Worm (Caenorhabditis elegans) whole organism, mixed stage, embryonic: ENCODE results near the gene rig-1.
A peak's percentile ranks its signal among the peaks of the same experiment; 100 is the strongest.

ENCODE experiments used
- M03D4.4 ChIP-seq: sonication (generic microtip); optimal IDR thresholded peaks from 2 replicates; lab custom pipeline; 2017; ENCODE audit warnings: mild to moderate bottlenecking, missing genetic modification characterization, missing compliant biosample characterization
- bed-3 ChIP-seq: fragments of 200-800 bp; sonication (Bioruptor generic); optimal IDR thresholded peaks from 3 replicates; lab custom pipeline; 2018; ENCODE audit warnings: mild to moderate bottlenecking, missing genetic modification characterization, moderate library complexity, missing compliant biosample characterization
- blmp-1 ChIP-seq: fragments of 150-350 bp; optimal IDR thresholded peaks from 2 replicates; lab custom pipeline; 2014; ENCODE audit warnings: missing biosample characterization, missing genetic modification characterization
- ceh-43 ChIP-seq: fragments of 200-800 bp; sonication (Bioruptor generic); optimal IDR thresholded peaks from 2 replicates; lab custom pipeline; 2018; ENCODE audit warnings: mild to moderate bottlenecking, missing genetic modification characterization, moderate library complexity, missing compliant biosample characterization
- ceh-83 ChIP-seq: fragments of 200-800 bp; sonication (Bioruptor generic); optimal IDR thresholded peaks from 2 replicates; lab custom pipeline; 2018; ENCODE audit warnings: mild to moderate bottlenecking, missing genetic modification characterization, missing compliant biosample characterization
- drap-1 ChIP-seq: fragments of 200-800 bp; sonication (Bioruptor generic); optimal IDR thresholded peaks from 3 replicates; lab custom pipeline; 2018; ENCODE audit warnings: mild to moderate bottlenecking, missing genetic modification characterization, missing compliant biosample characterization
- elt-1 ChIP-seq: sonication (generic microtip); optimal IDR thresholded peaks from 2 replicates; lab custom pipeline; 2017; ENCODE audit warnings: missing genetic modification characterization, mild to moderate bottlenecking, missing compliant biosample characterization, antibody characterized with exemption, moderate library complexity, borderline replicate concordance; ENCODE audit not compliant: insufficient read depth
- elt-3 ChIP-seq: fragments of 150-350 bp; optimal IDR thresholded peaks from 2 replicates; lab custom pipeline; 2014; ENCODE audit warnings: missing biosample characterization, missing genetic modification characterization
- flh-1 ChIP-seq: fragments of 200-800 bp; sonication (Bioruptor generic); optimal IDR thresholded peaks from 2 replicates; lab custom pipeline; 2018; ENCODE audit warnings: mild to moderate bottlenecking, missing genetic modification characterization, moderate library complexity, missing compliant biosample characterization
- ham-2 ChIP-seq: fragments of 200-800 bp; sonication (Bioruptor generic); optimal IDR thresholded peaks from 2 replicates; lab custom pipeline; 2018; ENCODE audit warnings: mild to moderate bottlenecking, missing genetic modification characterization, missing compliant biosample characterization
- hlh-1 ChIP-seq: fragments of 150-350 bp; optimal IDR thresholded peaks from 2 replicates; lab custom pipeline; 2014; ENCODE audit warnings: missing biosample characterization, missing genetic modification reagents, missing genetic modification characterization
- lin-13 ChIP-seq: fragments of 150-350 bp; optimal IDR thresholded peaks from 2 replicates; lab custom pipeline; 2014; ENCODE audit warnings: missing biosample characterization, missing genetic modification characterization
- lin-32 ChIP-seq: fragments of 200-800 bp; sonication (Bioruptor generic); optimal IDR thresholded peaks from 2 replicates; lab custom pipeline; 2018; ENCODE audit warnings: mild to moderate bottlenecking, missing genetic modification characterization, missing compliant biosample characterization
- lsy-2 ChIP-seq: fragments of 150-350 bp; optimal IDR thresholded peaks from 2 replicates; lab custom pipeline; 2014; ENCODE audit warnings: missing biosample characterization, missing genetic modification characterization
- mls-2 ChIP-seq: sonication (generic microtip); optimal IDR thresholded peaks from 2 replicates; lab custom pipeline; 2016; ENCODE audit warnings: mild to moderate bottlenecking, missing genetic modification characterization, moderate library complexity, missing compliant biosample characterization
- nhr-12 ChIP-seq: fragments of 150-350 bp; optimal IDR thresholded peaks from 2 replicates; lab custom pipeline; 2014; ENCODE audit warnings: missing biosample characterization, missing genetic modification characterization
- nhr-2 ChIP-seq: fragments of 150-350 bp; optimal IDR thresholded peaks from 2 replicates; lab custom pipeline; 2014; ENCODE audit warnings: missing biosample characterization, missing genetic modification characterization
- nhr-237 ChIP-seq: fragments of 150-350 bp; optimal IDR thresholded peaks from 2 replicates; lab custom pipeline; 2014; ENCODE audit warnings: missing biosample characterization, missing genetic modification characterization
- nhr-28 ChIP-seq: fragments of 150-350 bp; optimal IDR thresholded peaks from 2 replicates; lab custom pipeline; 2014; ENCODE audit warnings: missing biosample characterization, missing genetic modification characterization
- nhr-76 ChIP-seq: sonication (generic microtip); optimal IDR thresholded peaks from 2 replicates; lab custom pipeline; 2017; ENCODE audit warnings: missing biosample characterization, missing genetic modification characterization
- sem-2 ChIP-seq: fragments of 200-800 bp; sonication (Bioruptor generic); optimal IDR thresholded peaks from 2 replicates; lab custom pipeline; 2018; ENCODE audit warnings: mild to moderate bottlenecking, missing genetic modification characterization, missing compliant biosample characterization
- sptf-1 ChIP-seq: sonication (generic microtip); optimal IDR thresholded peaks from 2 replicates; lab custom pipeline; 2017; ENCODE audit warnings: mild to moderate bottlenecking, missing genetic modification characterization, moderate library complexity, missing compliant biosample characterization
- unc-62 ChIP-seq: fragments of 150-350 bp; optimal IDR thresholded peaks from 2 replicates; lab custom pipeline; 2014; ENCODE audit warnings: missing biosample characterization, missing genetic modification reagents, missing genetic modification characterization
- zip-8 ChIP-seq: fragments of 150-350 bp; optimal IDR thresholded peaks from 2 replicates; lab custom pipeline; 2014; ENCODE audit warnings: missing biosample characterization, missing genetic modification characterization
- ztf-11 ChIP-seq: fragments of 150-350 bp; optimal IDR thresholded peaks from 2 replicates; lab custom pipeline; 2014; ENCODE audit warnings: missing biosample characterization, missing genetic modification characterization

rig-1 gene

ce11 chrX:8660319-8660718, at the start of gene rig-1:
Gene rig-1, plus strand, starts transcription at chrX:8660619.
- TF ChIP-seq nhr-28 (tag; lab: Kevin White, UChicago) (no peak), elt-3 (tag; lab: Kevin White, UChicago) (no peak), nhr-2 (tag; lab: Kevin White, UChicago) (peak; percentile 51), nhr-12 (tag; lab: Kevin White, UChicago) (no peak), sem-2 (no peak), lin-13 (tag; lab: Kevin White, UChicago) (no peak)

ce11 chrX:8612278-8612677, 48.1 kb upstream of the rig-1 start:
- TF ChIP-seq nhr-12 (tag; lab: Kevin White, UChicago): no peak
- TF ChIP-seq flh-1 (GFP tag; lab: Kevin White, UChicago): no peak
- no peak for TF ChIP-seq nhr-76 (tag; lab: Kevin White, UChicago)
- TF ChIP-seq unc-62 (GFP tag; lab: Kevin White, UChicago): no peak
- TF ChIP-seq hlh-1 (tag; lab: Kevin White, UChicago): no peak
- TF ChIP-seq, all 35 proteins: peak for 0

DNA sequence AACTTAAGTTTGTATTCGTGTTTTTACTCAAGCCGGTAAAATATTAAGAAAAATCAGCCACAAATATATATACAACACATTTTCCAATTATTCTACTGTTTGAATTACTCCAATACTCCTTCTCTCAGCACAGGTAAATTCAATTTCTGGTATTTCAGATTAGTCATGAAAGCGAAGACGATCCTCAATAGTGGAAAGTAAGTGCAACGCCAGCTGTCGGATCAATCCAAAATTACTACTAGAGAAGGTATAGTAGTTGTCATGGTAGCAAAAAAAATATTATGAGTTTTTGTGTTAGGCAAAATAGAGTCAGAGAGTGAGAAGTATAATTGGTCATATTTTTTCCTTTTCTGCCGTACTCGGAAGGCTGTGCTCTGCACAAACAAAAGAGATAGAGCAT, 47.4 kb upstream of the rig-1 start, which contains the start of gene K01A12.2:
Gene K01A12.2, plus strand, starts transcription at position 301 of the 400 bp plus-strand sequence.
- TF ChIP-seq ceh-43 (GFP tag; lab: Kevin White, UChicago): no peak
- TF ChIP-seq M03D4.4 (tag; lab: Kevin White, UChicago): no peak
- no peak for TF ChIP-seq zip-8 (tag; lab: Kevin White, UChicago)
- no peak for TF ChIP-seq lsy-2
- no peak for TF ChIP-seq nhr-76 (tag; lab: Kevin White, UChicago)
- TF ChIP-seq nhr-28 (tag; lab: Kevin White, UChicago): no peak
- TF ChIP-seq bed-3 (GFP tag; lab: Kevin White, UChicago): no peak
- no peak for TF ChIP-seq ztf-11
- no peak for TF ChIP-seq nhr-12 (tag; lab: Kevin White, UChicago)
- TF ChIP-seq flh-1 (GFP tag; lab: Kevin White, UChicago): no peak
- TF ChIP-seq drap-1: no peak
- TF ChIP-seq, all 35 proteins: peak for 0

ce11 chrX:8623840-8624591, 36.4 kb upstream of the rig-1 start:
- TF ChIP-seq ham-2 (GFP tag; lab: Kevin White, UChicago): peak; percentile 33
- no peak for TF ChIP-seq blmp-1 (tag; lab: Kevin White, UChicago)
- peak; percentile 5 for TF ChIP-seq M03D4.4 (tag; lab: Kevin White, UChicago)
- TF ChIP-seq mls-2 (tag; lab: Kevin White, UChicago): no peak
- TF ChIP-seq drap-1: peak; percentile 23
- TF ChIP-seq ceh-43 (GFP tag; lab: Kevin White, UChicago): peak; percentile 47
- no peak for TF ChIP-seq hlh-1 (tag; lab: Kevin White, UChicago)
- TF ChIP-seq ceh-83 (GFP tag; lab: Kevin White, UChicago): peak; percentile 64

- TF ChIP-seq elt-1 (tag; lab: Kevin White, UChicago): no peak
- TF ChIP-seq lin-13 (tag; lab: Kevin White, UChicago): no peak
These were observed 35.3 kb upstream of the rig-1 start, which contains the start of gene K01A12.3 for ce11 chrX:8625090-8625489. Gene K01A12.3, minus strand, starts transcription at chrX:8625190.

DNA sequence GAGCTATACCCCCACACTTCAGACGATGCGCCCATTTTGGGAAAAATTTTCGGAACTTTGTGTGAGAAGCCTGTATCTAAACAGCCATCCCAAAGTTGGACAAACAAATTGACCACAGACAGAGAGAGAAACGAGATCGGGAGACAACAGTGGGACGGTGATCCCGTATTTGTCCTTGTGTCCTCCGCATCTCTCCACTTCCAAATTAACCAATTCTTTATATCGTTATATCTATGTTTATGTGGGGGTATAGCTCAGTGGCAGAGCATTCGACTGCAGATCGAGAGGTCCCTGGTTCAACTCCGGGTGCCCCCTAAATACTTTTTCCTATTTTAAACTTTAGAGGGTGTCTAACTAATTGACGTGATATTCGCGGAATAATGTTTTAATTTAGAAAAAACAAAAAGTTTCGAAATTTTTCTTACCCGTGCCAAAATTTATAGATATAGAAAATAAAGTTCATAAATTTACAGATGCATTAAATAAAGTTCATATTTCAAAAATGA, 21.7 kb upstream of the rig-1 start:
- peak; percentile 72 for TF ChIP-seq M03D4.4 (tag; lab: Kevin White, UChicago)
- peak; percentile 33 for TF ChIP-seq bed-3 (GFP tag; lab: Kevin White, UChicago)
- TF ChIP-seq lin-32 (GFP tag; lab: Kevin White, UChicago): peak; percentile 1
- peak; percentile 80 for TF ChIP-seq sptf-1
- TF ChIP-seq ceh-83 (GFP tag; lab: Kevin White, UChicago): peak; percentile 65
- no peak for TF ChIP-seq nhr-237 (tag; lab: Kevin White, UChicago)
- TF ChIP-seq ceh-43 (GFP tag; lab: Kevin White, UChicago): peak; percentile 76
- TF ChIP-seq lsy-2: no peak
- TF ChIP-seq ham-2 (GFP tag; lab: Kevin White, UChicago): peak; percentile 47
- TF ChIP-seq ztf-11: no peak
